Fruit fly (Drosophila melanogaster) whole organism, embryonic: ENCODE measurements around the gene CG1774.

ENCODE experiments used
- CG10209 ChIP-seq: fragments of 200-800 bp; sonication (Bioruptor generic); optimal IDR thresholded peaks from 3 replicates; lab custom pipeline; 2017; ENCODE audit warnings: missing biosample characterization, mild to moderate bottlenecking, missing genetic modification characterization, missing genetic modification reagents
- CG11504 ChIP-seq: fragments of 200-800 bp; sonication (Bioruptor generic); optimal IDR thresholded peaks from 3 replicates; lab custom pipeline; 2019; ENCODE audit warnings: missing biosample characterization, mild to moderate bottlenecking, missing genetic modification characterization, moderate library complexity
- CG11696 ChIP-seq: fragments of 200-800 bp; sonication (Bioruptor generic); IDR thresholded peaks from 2 replicates; pipeline ENCODE4 v1.3.6; 2022; ENCODE audit warnings: missing biosample characterization, missing genetic modification characterization
- CG12391 ChIP-seq: fragments of 200-800 bp; sonication (Bioruptor generic); optimal IDR thresholded peaks from 3 replicates; lab custom pipeline; 2018; ENCODE audit warnings: missing biosample characterization, mild to moderate bottlenecking, missing genetic modification characterization, moderate library complexity
- CG15479 ChIP-seq: fragments of 200-800 bp; sonication (Bioruptor generic); optimal IDR thresholded peaks from 3 replicates; lab custom pipeline; 2019; ENCODE audit warnings: missing biosample characterization, mild to moderate bottlenecking, missing genetic modification characterization, moderate library complexity
- CG15514 ChIP-seq: fragments of 200-800 bp; sonication (Bioruptor generic); optimal IDR thresholded peaks from 3 replicates; lab custom pipeline; 2017; ENCODE audit warnings: missing biosample characterization, missing genetic modification characterization, mild to moderate bottlenecking, moderate library complexity, missing genetic modification reagents
- CG15601 ChIP-seq: fragments of 200-800 bp; sonication (Bioruptor generic); optimal IDR thresholded peaks from 3 replicates; lab custom pipeline; 2019; ENCODE audit warnings: missing biosample characterization, mild to moderate bottlenecking, missing genetic modification characterization, moderate library complexity
- CG1832 ChIP-seq: fragments of 200-800 bp; sonication (Bioruptor generic); optimal IDR thresholded peaks from 2 replicates; lab custom pipeline; 2017; ENCODE audit warnings: missing biosample characterization, mild to moderate bottlenecking, missing genetic modification characterization, inconsistent platforms
- CG2889 ChIP-seq: fragments of 200-800 bp; sonication (Bioruptor generic); IDR thresholded peaks from 3 replicates; pipeline ENCODE4 v1.3.6; 2022; ENCODE audit warnings: missing biosample characterization, missing genetic modification characterization
- CG30403 ChIP-seq: fragments of 200-800 bp; sonication (Bioruptor generic); optimal IDR thresholded peaks from 3 replicates; lab custom pipeline; 2016; ENCODE audit warnings: missing biosample characterization, missing genetic modification characterization
- CG32532 ChIP-seq: fragments of 200-800 bp; sonication (Bioruptor generic); IDR thresholded peaks from 2 replicates; pipeline ENCODE4 v1.3.6; 2022; ENCODE audit warnings: missing biosample characterization, missing genetic modification characterization
- CG3847 ChIP-seq: fragments of 200-800 bp; sonication (Bioruptor generic); IDR thresholded peaks from 2 replicates; pipeline ENCODE4 v1.3.6; 2022; ENCODE audit warnings: missing biosample characterization, missing genetic modification characterization
- CG5953 ChIP-seq: fragments of 200-800 bp; sonication (Bioruptor generic); IDR thresholded peaks from 2 replicates; pipeline ENCODE4 v1.3.6; 2022; ENCODE audit warnings: missing biosample characterization, missing genetic modification characterization
- CG6689 ChIP-seq: fragments of 200-800 bp; sonication (Bioruptor generic); IDR thresholded peaks from 2 replicates; pipeline ENCODE4 v1.3.6; 2022; ENCODE audit warnings: missing biosample characterization, missing genetic modification characterization
- CG9727 ChIP-seq: fragments of 200-800 bp; sonication (Bioruptor generic); optimal IDR thresholded peaks from 3 replicates; lab custom pipeline; 2017; ENCODE audit warnings: missing biosample characterization, mild to moderate bottlenecking, missing genetic modification characterization
- CG9817 ChIP-seq: fragments of 200-800 bp; sonication (Bioruptor generic); optimal IDR thresholded peaks from 2 replicates; lab custom pipeline; 2018; ENCODE audit warnings: missing biosample characterization, mild to moderate bottlenecking, missing genetic modification characterization, moderate library complexity
- Deaf1 ChIP-seq: fragments of 200-800 bp; optimal IDR thresholded peaks from 3 replicates; lab custom pipeline; 2019; ENCODE audit warnings: missing biosample characterization, mild to moderate bottlenecking, missing genetic modification characterization, moderate library complexity
- MBD-R2 ChIP-seq: fragments of 200-800 bp; sonication (Bioruptor generic); IDR thresholded peaks from 2 replicates; pipeline ENCODE4 v1.3.6; 2022; ENCODE audit warnings: missing biosample characterization, missing genetic modification characterization
- Med ChIP-seq: fragments of 200-800 bp; sonication (Bioruptor generic); peaks from one replicate; lab custom pipeline; 2016; ENCODE audit warnings: missing biosample characterization, missing genetic modification characterization, mild to moderate bottlenecking, inconsistent platforms, moderate library complexity
- Meics ChIP-seq: fragments of 200-800 bp; sonication (Bioruptor generic); optimal IDR thresholded peaks from 2 replicates; lab custom pipeline; 2017; ENCODE audit warnings: missing biosample characterization, mild to moderate bottlenecking, missing genetic modification characterization
- Scr ChIP-seq: fragments of 200-800 bp; sonication (Bioruptor generic); IDR thresholded peaks from 2 replicates; pipeline ENCODE4 v1.3.6; 2022; ENCODE audit warnings: missing biosample characterization, missing genetic modification characterization; ENCODE audit not compliant: partially characterized antibody
- Sry-δ ChIP-seq: fragments of 200-800 bp; sonication (Bioruptor generic); optimal IDR thresholded peaks from 2 replicates; lab custom pipeline; 2016; ENCODE audit warnings: missing biosample characterization, missing genetic modification characterization
- Trl ChIP-seq, 3 experiments: fragments of >200 bp in 2 of 3; fragments of 200-800 bp in 1 of 3; sonication (Bioruptor generic) in 1 of 3; optimal IDR thresholded peaks; 2 replicates in 1 of 3; 3 replicates in 2 of 3; lab custom pipeline; 2016 to 2017; ENCODE audit warnings: missing biosample characterization in 1 of 3, missing genetic modification characterization in 1 of 3
- bsh ChIP-seq, 2 experiments: fragments of 200-800 bp; sonication (Bioruptor generic); optimal IDR thresholded peaks; 2 replicates each; lab custom pipeline; 2017 to 2018; ENCODE audit warnings: mild to moderate bottlenecking in 2 of 2, missing biosample characterization in 2 of 2, missing genetic modification characterization in 2 of 2, moderate library complexity in 1 of 2
- cg ChIP-seq: fragments of 200-800 bp; sonication (Bioruptor generic); optimal IDR thresholded peaks from 3 replicates; lab custom pipeline; 2019; ENCODE audit warnings: missing biosample characterization, mild to moderate bottlenecking, missing genetic modification characterization, moderate library complexity
- chif ChIP-seq, 2 experiments: fragments of 200-800 bp; sonication (Bioruptor generic); optimal IDR thresholded peaks; 3 replicates each; lab custom pipeline; 2016; ENCODE audit warnings: missing biosample characterization in 2 of 2, missing genetic modification characterization in 2 of 2
- croc ChIP-seq: fragments of 200-800 bp; sonication (Bioruptor generic); conservative IDR thresholded peaks from 3 replicates; pipeline ENCODE4 v1.3.6; 2022; ENCODE audit warnings: missing biosample characterization, missing genetic modification characterization
- crol ChIP-seq: fragments of 200-800 bp; sonication (Bioruptor generic); IDR thresholded peaks from 2 replicates; pipeline ENCODE4 v1.3.6; 2022; ENCODE audit warnings: missing biosample characterization, missing genetic modification characterization
- ewg ChIP-seq: fragments of 200-800 bp; sonication (Bioruptor generic); optimal IDR thresholded peaks from 3 replicates; lab custom pipeline; 2017; ENCODE audit warnings: mild to moderate bottlenecking, missing biosample characterization, missing genetic modification reagents, missing genetic modification characterization
- gcm2 ChIP-seq: fragments of 200-800 bp; sonication (Bioruptor generic); optimal IDR thresholded peaks from 2 replicates; lab custom pipeline; 2016; ENCODE audit warnings: missing biosample characterization, missing genetic modification characterization
- hb ChIP-seq: fragments of 200-800 bp; sonication (Bioruptor generic); IDR thresholded peaks from 3 replicates; pipeline ENCODE4 v1.3.6; 2022; ENCODE audit warnings: missing biosample characterization, missing genetic modification characterization; ENCODE audit not compliant: partially characterized antibody
- hbn ChIP-seq: fragments of 200-800 bp; sonication (Bioruptor generic); IDR thresholded peaks from 2 replicates; pipeline ENCODE4 v1.3.6; 2022; ENCODE audit warnings: missing biosample characterization, missing genetic modification characterization; ENCODE audit not compliant: partially characterized antibody
- ind ChIP-seq: fragments of 200-800 bp; sonication (Bioruptor generic); optimal IDR thresholded peaks from 3 replicates; lab custom pipeline; 2016; ENCODE audit warnings: missing biosample characterization, missing genetic modification characterization
- knrl ChIP-seq: fragments of 200-800 bp; sonication (Bioruptor generic); IDR thresholded peaks from 3 replicates; pipeline ENCODE4 v1.3.6; 2022; ENCODE audit warnings: missing biosample characterization, missing genetic modification characterization; ENCODE audit not compliant: partially characterized antibody
- lmd ChIP-seq: fragments of 200-800 bp; sonication (Bioruptor generic); IDR thresholded peaks from 2 replicates; pipeline ENCODE4 v1.3.6; 2022; ENCODE audit warnings: missing biosample characterization, missing genetic modification characterization
- nerfin-1 ChIP-seq: fragments of 200-800 bp; sonication (Bioruptor generic); optimal IDR thresholded peaks from 3 replicates; lab custom pipeline; 2019; ENCODE audit warnings: missing biosample characterization, mild to moderate bottlenecking, missing genetic modification characterization, moderate library complexity
- oc ChIP-seq: fragments of 200-800 bp; sonication (Bioruptor generic); optimal IDR thresholded peaks from 2 replicates; lab custom pipeline; 2018; ENCODE audit warnings: missing biosample characterization, mild to moderate bottlenecking, missing genetic modification characterization, moderate library complexity
- onecut ChIP-seq: fragments of 200-800 bp; sonication (Bioruptor generic); IDR thresholded peaks from 2 replicates; pipeline ENCODE4 v1.3.6; 2022; ENCODE audit warnings: missing biosample characterization, missing genetic modification characterization
- phol ChIP-seq: fragments of 200-800 bp; sonication (Bioruptor generic); optimal IDR thresholded peaks from 3 replicates; lab custom pipeline; 2018; ENCODE audit warnings: missing biosample characterization, mild to moderate bottlenecking, missing genetic modification characterization, moderate library complexity
- ranshi ChIP-seq: fragments of 200-800 bp; sonication (Bioruptor generic); IDR thresholded peaks from 2 replicates; pipeline ENCODE4 v1.3.6; 2022; ENCODE audit warnings: missing biosample characterization, missing genetic modification characterization
- sc ChIP-seq, 3 experiments: fragments of >200 bp in 2 of 3; fragments of 200-800 bp in 1 of 3; sonication (Bioruptor generic) in 1 of 3; optimal IDR thresholded peaks; 2 replicates in 2 of 3; 3 replicates in 1 of 3; lab custom pipeline; 2017; ENCODE audit warnings: mild to moderate bottlenecking in 1 of 3, missing biosample characterization in 1 of 3, missing genetic modification characterization in 1 of 3, missing genetic modification reagents in 1 of 3
- sd ChIP-seq: fragments of 200-800 bp; sonication (Bioruptor generic); optimal IDR thresholded peaks from 3 replicates; lab custom pipeline; 2018; ENCODE audit warnings: missing biosample characterization, mild to moderate bottlenecking, missing genetic modification characterization, moderate library complexity
- sens ChIP-seq: fragments of 200-800 bp; sonication (Bioruptor generic); peaks from one replicate; lab custom pipeline; 2016; ENCODE audit warnings: missing biosample characterization, missing genetic modification characterization
- sisA ChIP-seq: fragments of 200-800 bp; sonication (Bioruptor generic); IDR thresholded peaks from 2 replicates; pipeline ENCODE4 v1.3.6; 2022; ENCODE audit warnings: missing biosample characterization, missing genetic modification characterization
- so ChIP-seq: fragments of 200-800 bp; sonication (Bioruptor generic); IDR thresholded peaks from 3 replicates; pipeline ENCODE4 v1.3.6; 2022; ENCODE audit warnings: missing biosample characterization, missing genetic modification characterization
- yki ChIP-seq: fragments of >200 bp; optimal IDR thresholded peaks from 3 replicates; lab custom pipeline; 2018

The CG1774 gene

DNA sequence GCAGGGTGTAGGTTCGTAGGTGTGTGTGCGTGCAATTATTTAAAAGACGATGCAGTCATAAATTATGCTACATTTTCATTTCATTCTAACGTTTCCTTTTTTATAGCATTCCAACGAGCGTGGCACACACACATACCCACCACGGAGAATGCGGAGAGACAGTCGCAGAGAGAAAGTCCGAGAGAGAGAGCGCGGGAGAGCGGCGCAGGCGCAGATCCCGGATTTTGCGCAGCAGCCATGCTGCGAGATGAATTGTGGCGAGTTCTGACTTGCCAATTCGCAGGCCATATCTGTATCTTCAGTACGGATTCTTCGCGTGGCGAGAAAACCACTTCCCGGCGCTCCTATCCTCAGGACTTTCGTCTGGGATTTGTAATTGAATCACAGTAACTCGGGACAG lies 29.2 kb downstream of the CG1774 start, which contains the start of gene kek6:
TSS of gene kek6 (plus strand) at position 323 of the 400 bp plus-strand sequence.
- TF ChIP-seq CG15479 (GFP tag; lab: Kevin White, UChicago) (no peak), cg (GFP tag; lab: Kevin White, UChicago) (peak; percentile 49), CG30403 (no peak), CG11696 (no peak), CG3847 (0 out of 2 replicates have a peak, but pooled peaks have one; percentile 11), phol (tag; lab: Kevin White, UChicago) (no peak), Deaf1 (tag; lab: Kevin White, UChicago) (peak; percentile 14), Trl (optimal IDR thresholded peaks at IDR 0.05; lab: Kevin White, UChicago) (peak; percentile 67 to 69), Trl (GFP tag; optimal IDR thresholded peaks at IDR 0.05; lab: Kevin White, UChicago) (no peak), yki (lab: Kevin White, UChicago) (peak; percentile 46), sd (tag; lab: Kevin White, UChicago) (peak; percentile 53), nerfin-1 (tag; lab: Kevin White, UChicago) (peak; percentile 29), gcm2 (GFP tag; lab: Kevin White, UChicago) (no peak), ewg (GFP tag; lab: Kevin White, UChicago) (peak; percentile 97), ranshi (GFP tag; lab: Robert Waterston, UW) (no peak), ind (no peak), CG5953 (GFP tag; lab: Robert Waterston, UW) (no peak), CG15514 (no peak), CG15601 (no peak), so (GFP tag; lab: Robert Waterston, UW) (no peak), sc (optimal IDR thresholded peaks at IDR 0.05; lab: Kevin White, UChicago) (no peak), sc (GFP tag; optimal IDR thresholded peaks at IDR 0.05; lab: Kevin White, UChicago) (no peak), CG2889 (no peak), Scr (GFP tag; lab: Robert Waterston, UW) (no peak), hb (GFP tag; lab: Robert Waterston, UW) (0 out of 3 replicates have a peak, but pooled peaks have one; percentile 13), knrl (0 out of 3 replicates have a peak, but pooled peaks have one; percentile 13)

DNA sequence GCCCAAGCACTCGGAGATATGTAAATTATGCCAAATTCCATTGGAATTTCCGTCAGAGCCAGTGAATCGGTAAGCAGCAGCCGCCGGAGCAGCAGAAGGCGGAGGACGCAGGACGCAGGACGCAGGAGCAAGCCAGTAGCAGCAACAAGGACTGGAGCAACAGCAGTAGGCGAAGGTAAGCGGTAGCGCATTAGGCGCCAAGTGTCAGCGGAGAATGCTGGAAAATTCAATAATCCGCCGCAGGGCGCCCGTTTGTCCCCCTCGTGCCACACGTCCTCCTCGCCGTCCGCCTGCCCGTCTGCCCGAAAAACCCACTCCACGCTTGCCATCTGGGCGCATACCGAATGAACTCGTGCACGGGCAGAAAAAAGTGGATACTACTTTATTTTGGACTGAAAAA lies 30.0 kb downstream of the CG1774 start:
- TF ChIP-seq onecut = peak; percentile 83
- no peak for TF ChIP-seq Sry-δ (GFP tag; lab: Kevin White, UChicago)
- peak; percentile 44 for TF ChIP-seq Med (GFP tag; lab: Kevin White, UChicago)
- peak; percentile 5 for TF ChIP-seq CG1832 (GFP tag; lab: Kevin White, UChicago)
- TF ChIP-seq MBD-R2 (GFP tag; lab: Robert Waterston, UW) = peak; percentile 39; the same call in 1 of the 2 replicates
- TF ChIP-seq hbn (GFP tag; lab: Robert Waterston, UW) = no peak
- TF ChIP-seq crol = 0 out of 2 replicates have a peak, but pooled peaks have one; percentile 21
- TF ChIP-seq sens (GFP tag; lab: Kevin White, UChicago) = peak; percentile 55

DNA sequence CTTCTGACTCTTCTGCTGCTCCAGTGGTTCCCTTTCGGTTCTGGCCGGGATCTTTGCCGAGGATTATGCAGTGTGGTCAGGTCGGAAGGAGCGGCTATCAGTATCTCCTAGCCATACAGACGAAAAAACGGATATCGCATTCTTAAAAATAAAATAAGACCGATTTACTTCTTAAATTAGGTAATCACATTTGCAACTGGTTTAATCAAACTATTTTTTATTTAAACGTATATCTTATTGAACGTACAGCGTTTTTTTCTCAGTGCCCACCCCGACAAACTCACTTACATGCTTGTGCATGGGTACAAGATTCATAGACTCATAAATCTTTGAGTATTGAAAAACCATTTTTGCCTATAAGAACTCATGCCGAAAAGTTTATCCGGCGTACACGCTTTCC lies 33.6 kb downstream of the CG1774 start:
- TF ChIP-seq Med (GFP tag; lab: Kevin White, UChicago) (peak; percentile 51), sens (GFP tag; lab: Kevin White, UChicago) (peak; percentile 64), nerfin-1 (tag; lab: Kevin White, UChicago) (no peak)
- TF ChIP-seq, all 482 proteins: peak for 2

DNA sequence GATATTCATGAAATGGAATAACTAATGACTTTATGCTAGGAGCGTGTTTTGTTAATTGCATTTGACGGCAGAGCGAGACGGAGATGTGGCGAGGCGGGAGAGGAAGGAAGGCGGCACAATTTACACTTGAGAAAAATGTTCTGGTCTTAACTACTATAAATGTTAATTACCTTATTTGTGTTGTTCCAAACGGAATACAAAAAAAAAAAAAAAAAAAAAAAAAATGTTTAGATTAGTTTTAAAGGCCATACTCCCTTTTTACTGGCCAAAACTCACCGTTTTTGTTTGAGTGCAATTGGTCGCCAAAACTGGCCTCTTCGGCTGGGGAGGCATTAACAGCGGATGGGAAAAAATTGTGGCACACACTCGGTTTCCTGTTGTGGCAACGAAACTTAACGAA lies 34.6 kb downstream of the CG1774 start:
- no peak for TF ChIP-seq CG9817 (tag; lab: Kevin White, UChicago)
- peak in 1 of 2 experiments; percentile 6 for TF ChIP-seq bsh (GFP tag; optimal IDR thresholded peaks at IDR 0.05; lab: Kevin White, UChicago)
- TF ChIP-seq CG12391 (tag; lab: Kevin White, UChicago) = no peak
- TF ChIP-seq CG30403 = peak; percentile 15
- no peak for TF ChIP-seq CG6689 (GFP tag; lab: Robert Waterston, UW)
- no peak for TF ChIP-seq CG9727
- no peak for TF ChIP-seq Meics
- peak; percentile 11 for TF ChIP-seq CG11504 (tag; lab: Kevin White, UChicago)
- TF ChIP-seq croc (GFP tag; lab: Robert Waterston, UW) = no peak
- peak; percentile 36; the same call in 1 of the 2 replicates for TF ChIP-seq sisA (GFP tag; lab: Robert Waterston, UW)
- TF ChIP-seq lmd (GFP tag; lab: Robert Waterston, UW) = peak; percentile 45
- no peak for TF ChIP-seq oc (tag; lab: Kevin White, UChicago)
- TF ChIP-seq CG10209 (GFP tag; lab: Kevin White, UChicago) = no peak
- TF ChIP-seq CG32532 (GFP tag; lab: Robert Waterston, UW) = no peak
- TF ChIP-seq chif (GFP tag; optimal IDR thresholded peaks at IDR 0.05; lab: Kevin White, UChicago) = no peak
